Worm (Caenorhabditis elegans): ENCODE measurements around the gene F57C12.6.

- TF ChIP-seq dao-5 (tag; optimal IDR thresholded peaks at IDR 0.05): no peak
- TF ChIP-seq him-1 (tag; optimal IDR thresholded peaks at IDR 0.05): no peak
These were observed 48.8 kb downstream of the F57C12.6 start for ce11 chrX:505014-505413.
